Fruit fly (Drosophila melanogaster) whole organism, embryonic: Measurements from ENCODE around the gene CG9886.

Source experiments
- Adf1 ChIP-seq: fragments of 200-800 bp; sonication (Bioruptor generic); IDR thresholded peaks from 2 replicates; pipeline ENCODE4 v1.3.6; 2022; ENCODE audit warnings: missing biosample characterization, missing genetic modification characterization
- Atf3 ChIP-seq: fragments of 200-800 bp; sonication (Bioruptor generic); optimal IDR thresholded peaks from 3 replicates; lab custom pipeline; 2016; ENCODE audit warnings: missing biosample characterization, missing genetic modification characterization
- Bteb2 ChIP-seq: fragments of 200-800 bp; sonication (Bioruptor generic); optimal IDR thresholded peaks from 2 replicates; lab custom pipeline; 2016; ENCODE audit warnings: missing biosample characterization, missing genetic modification characterization
- CG10267 ChIP-seq: fragments of 200-800 bp; sonication (Bioruptor generic); optimal IDR thresholded peaks from 2 replicates; lab custom pipeline; 2018; ENCODE audit warnings: missing biosample characterization, mild to moderate bottlenecking, missing genetic modification characterization, moderate library complexity
- CG10366 ChIP-seq: fragments of 200-800 bp; sonication (Bioruptor generic); IDR thresholded peaks from 2 replicates; pipeline ENCODE4 v1.3.6; 2022; ENCODE audit warnings: missing biosample characterization, missing genetic modification characterization
- CG10959 ChIP-seq: fragments of 200-800 bp; sonication (Bioruptor generic); IDR thresholded peaks from 2 replicates; pipeline ENCODE4 v1.3.6; 2022; ENCODE audit warnings: missing biosample characterization, missing genetic modification characterization
- CG14710 ChIP-seq: fragments of 200-800 bp; sonication (Bioruptor generic); optimal IDR thresholded peaks from 3 replicates; lab custom pipeline; 2019; ENCODE audit warnings: missing biosample characterization, mild to moderate bottlenecking, missing genetic modification characterization, moderate library complexity
- CG16813 ChIP-seq: fragments of 200-800 bp; sonication (Bioruptor generic); IDR thresholded peaks from 3 replicates; pipeline ENCODE4 v1.3.6; 2022; ENCODE audit warnings: missing biosample characterization, missing genetic modification characterization; ENCODE audit not compliant: partially characterized antibody
- CG16815 ChIP-seq: fragments of 200-800 bp; sonication (Bioruptor generic); optimal IDR thresholded peaks from 3 replicates; lab custom pipeline; 2017; ENCODE audit warnings: missing biosample characterization, mild to moderate bottlenecking, missing genetic modification characterization
- CG17612 ChIP-seq: fragments of 200-800 bp; sonication (Bioruptor generic); IDR thresholded peaks from 2 replicates; pipeline ENCODE4 v1.3.6; 2022; ENCODE audit warnings: missing biosample characterization, missing genetic modification characterization
- CG1792 ChIP-seq: fragments of 200-800 bp; sonication (Bioruptor generic); optimal IDR thresholded peaks from 2 replicates; lab custom pipeline; 2016; ENCODE audit warnings: missing biosample characterization, missing genetic modification characterization
- CG18764 ChIP-seq: fragments of 200-800 bp; sonication (Bioruptor generic); optimal IDR thresholded peaks from 3 replicates; lab custom pipeline; 2016; ENCODE audit warnings: missing biosample characterization, missing genetic modification characterization
- CG2129 ChIP-seq: fragments of 200-800 bp; sonication (Bioruptor generic); IDR thresholded peaks from 2 replicates; pipeline ENCODE4 v1.3.6; 2022; ENCODE audit warnings: missing biosample characterization, missing genetic modification characterization; ENCODE audit not compliant: partially characterized antibody
- CG31365 ChIP-seq: fragments of 200-800 bp; sonication (Bioruptor generic); optimal IDR thresholded peaks from 2 replicates; lab custom pipeline; 2018; ENCODE audit warnings: missing biosample characterization, mild to moderate bottlenecking, missing genetic modification characterization
- CG32772 ChIP-seq: fragments of 200-800 bp; sonication (Bioruptor generic); IDR thresholded peaks from 2 replicates; pipeline ENCODE4 v1.3.6; 2022; ENCODE audit warnings: missing biosample characterization, missing genetic modification characterization
- CG3847 ChIP-seq: fragments of 200-800 bp; sonication (Bioruptor generic); IDR thresholded peaks from 2 replicates; pipeline ENCODE4 v1.3.6; 2022; ENCODE audit warnings: missing biosample characterization, missing genetic modification characterization
- CG4328 ChIP-seq: fragments of 200-800 bp; sonication (Bioruptor generic); optimal IDR thresholded peaks from 3 replicates; lab custom pipeline; 2017; ENCODE audit warnings: missing biosample characterization, missing genetic modification reagents, missing genetic modification characterization
- CG6254 ChIP-seq: fragments of 200-800 bp; sonication (Bioruptor generic); optimal IDR thresholded peaks from 3 replicates; lab custom pipeline; 2017; ENCODE audit warnings: mild to moderate bottlenecking, missing biosample characterization, missing genetic modification reagents, missing genetic modification characterization
- CG7745 ChIP-seq: fragments of 200-800 bp; sonication (Bioruptor generic); optimal IDR thresholded peaks from 2 replicates; lab custom pipeline; 2018; ENCODE audit warnings: missing biosample characterization, mild to moderate bottlenecking, missing genetic modification characterization, moderate library complexity
- CG8765 ChIP-seq: fragments of 200-800 bp; sonication (Bioruptor generic); IDR thresholded peaks from 2 replicates; pipeline ENCODE4 v1.3.6; 2022; ENCODE audit warnings: missing biosample characterization, missing genetic modification characterization
- CG8924 ChIP-seq: fragments of 200-800 bp; optimal IDR thresholded peaks from 3 replicates; lab custom pipeline; 2019; ENCODE audit warnings: missing biosample characterization, mild to moderate bottlenecking, missing genetic modification characterization, moderate library complexity
- CG9609 ChIP-seq: fragments of 200-800 bp; sonication (Bioruptor generic); optimal IDR thresholded peaks from 3 replicates; lab custom pipeline; 2016; ENCODE audit warnings: missing biosample characterization, missing genetic modification characterization
- Dbx ChIP-seq: fragments of 200-800 bp; sonication (Bioruptor generic); IDR thresholded peaks from 3 replicates; pipeline ENCODE4 v1.3.6; 2022; ENCODE audit warnings: missing biosample characterization, missing genetic modification characterization
- Fer1 ChIP-seq: fragments of 200-800 bp; sonication (Bioruptor generic); optimal IDR thresholded peaks from 2 replicates; lab custom pipeline; 2017; ENCODE audit warnings: missing biosample characterization, mild to moderate bottlenecking, missing genetic modification characterization
- Hey ChIP-seq: fragments of 200-800 bp; sonication (Bioruptor generic); optimal IDR thresholded peaks from 3 replicates; lab custom pipeline; 2018; ENCODE audit warnings: missing biosample characterization, mild to moderate bottlenecking, missing genetic modification characterization
- Kr ChIP-seq: fragments of 200-800 bp; sonication (Bioruptor generic); optimal IDR thresholded peaks from 2 replicates; lab custom pipeline; 2017; ENCODE audit warnings: missing biosample characterization, mild to moderate bottlenecking, missing genetic modification characterization
- Neu2 ChIP-seq: fragments of 200-800 bp; sonication (Bioruptor generic); optimal IDR thresholded peaks from 3 replicates; lab custom pipeline; 2016; ENCODE audit warnings: missing biosample characterization, missing genetic modification characterization, borderline replicate concordance
- Nf-YB ChIP-seq: fragments of 200-800 bp; sonication (Bioruptor generic); optimal IDR thresholded peaks from 3 replicates; lab custom pipeline; 2019; ENCODE audit warnings: missing biosample characterization, mild to moderate bottlenecking, missing genetic modification characterization, moderate library complexity
- Poxn ChIP-seq: fragments of 200-800 bp; sonication (Bioruptor generic); IDR thresholded peaks from 2 replicates; pipeline ENCODE4 v1.3.6; 2022; ENCODE audit warnings: missing biosample characterization, missing genetic modification characterization
- Sry-β ChIP-seq: fragments of 200-800 bp; sonication (Bioruptor generic); optimal IDR thresholded peaks from 2 replicates; lab custom pipeline; 2018; ENCODE audit warnings: missing biosample characterization, mild to moderate bottlenecking, missing genetic modification characterization, moderate library complexity
- Sry-δ ChIP-seq: fragments of 200-800 bp; sonication (Bioruptor generic); optimal IDR thresholded peaks from 2 replicates; lab custom pipeline; 2016; ENCODE audit warnings: missing biosample characterization, missing genetic modification characterization
- Trl ChIP-seq, 3 experiments: fragments of >200 bp in 2 of 3; fragments of 200-800 bp in 1 of 3; sonication (Bioruptor generic) in 1 of 3; optimal IDR thresholded peaks; 2 replicates in 1 of 3; 3 replicates in 2 of 3; lab custom pipeline; 2016 to 2017; ENCODE audit warnings: missing biosample characterization in 1 of 3, missing genetic modification characterization in 1 of 3
- ap ChIP-seq: fragments of 200-800 bp; sonication (Bioruptor generic); IDR thresholded peaks from 2 replicates; pipeline ENCODE4 v1.3.6; 2022; ENCODE audit warnings: missing biosample characterization, missing genetic modification characterization
- ato ChIP-seq: fragments of 200-800 bp; sonication (Bioruptor generic); IDR thresholded peaks from 2 replicates; pipeline ENCODE4 v1.3.6; 2022; ENCODE audit warnings: missing biosample characterization, missing genetic modification characterization; ENCODE audit not compliant: partially characterized antibody
- corto ChIP-seq: fragments of 200-800 bp; sonication (Bioruptor generic); optimal IDR thresholded peaks from 2 replicates; lab custom pipeline; 2016; ENCODE audit warnings: missing biosample characterization, mild to moderate bottlenecking, missing genetic modification characterization, moderate library complexity
- dan ChIP-seq: fragments of 200-800 bp; sonication (Bioruptor generic); IDR thresholded peaks from 2 replicates; pipeline ENCODE4 v1.3.6; 2022; ENCODE audit warnings: missing biosample characterization, missing genetic modification characterization
- disco-r ChIP-seq: fragments of 200-800 bp; sonication (Bioruptor generic); optimal IDR thresholded peaks from 2 replicates; lab custom pipeline; 2016; ENCODE audit warnings: missing biosample characterization, missing genetic modification characterization
- dm ChIP-seq: fragments of 200-800 bp; sonication (Bioruptor generic); optimal IDR thresholded peaks from 3 replicates; lab custom pipeline; 2016; ENCODE audit warnings: missing biosample characterization, missing genetic modification characterization
- fru ChIP-seq: fragments of >200 bp; optimal IDR thresholded peaks from 2 replicates; lab custom pipeline; 2017
- gfzf ChIP-seq: fragments of 200-800 bp; sonication (Bioruptor generic); optimal IDR thresholded peaks from 2 replicates; lab custom pipeline; 2016; ENCODE audit warnings: missing biosample characterization, mild to moderate bottlenecking, missing genetic modification characterization, moderate library complexity
- ind ChIP-seq: fragments of 200-800 bp; sonication (Bioruptor generic); optimal IDR thresholded peaks from 3 replicates; lab custom pipeline; 2016; ENCODE audit warnings: missing biosample characterization, missing genetic modification characterization
- lbe ChIP-seq: fragments of 200-800 bp; sonication (Bioruptor generic); optimal IDR thresholded peaks from 2 replicates; lab custom pipeline; 2016; ENCODE audit warnings: missing biosample characterization, mild to moderate bottlenecking, missing genetic modification characterization
- lola ChIP-seq, 3 experiments: fragments of >200 bp in 2 of 3; fragments of 200-800 bp in 1 of 3; sonication (Bioruptor generic) in 1 of 3; optimal IDR thresholded peaks; 2 replicates each; lab custom pipeline; 2017 to 2019; ENCODE audit warnings: missing biosample characterization in 3 of 3, missing genetic modification characterization in 3 of 3, mild to moderate bottlenecking in 1 of 3, moderate library complexity in 1 of 3
- lov ChIP-seq, 2 experiments: fragments of 200-800 bp in 1 of 2; fragments of >200 bp in 1 of 2; sonication (Bioruptor generic) in 1 of 2; IDR thresholded peaks in 1 of 2; optimal IDR thresholded peaks in 1 of 2; 2 replicates in 1 of 2; 3 replicates in 1 of 2; pipeline versions ENCODE4 v1.3.6 to Lab custom; 2017 to 2022; ENCODE audit warnings: missing biosample characterization in 1 of 2, missing genetic modification characterization in 1 of 2
- sisA ChIP-seq: fragments of 200-800 bp; sonication (Bioruptor generic); IDR thresholded peaks from 2 replicates; pipeline ENCODE4 v1.3.6; 2022; ENCODE audit warnings: missing biosample characterization, missing genetic modification characterization
- sna ChIP-seq: fragments of 200-800 bp; sonication (Bioruptor generic); IDR thresholded peaks from 2 replicates; pipeline ENCODE4 v1.3.6; 2022; ENCODE audit warnings: missing biosample characterization, missing genetic modification characterization; ENCODE audit not compliant: partially characterized antibody
- sug ChIP-seq: fragments of 200-800 bp; optimal IDR thresholded peaks from 2 replicates; lab custom pipeline; 2019; ENCODE audit warnings: missing biosample characterization, mild to moderate bottlenecking, missing genetic modification characterization, moderate library complexity
- trh ChIP-seq: fragments of 200-800 bp; sonication (Bioruptor generic); optimal IDR thresholded peaks from 2 replicates; lab custom pipeline; 2016; ENCODE audit warnings: missing biosample characterization, missing genetic modification characterization
- vvl ChIP-seq: fragments of 200-800 bp; sonication (Bioruptor generic); IDR thresholded peaks from 2 replicates; pipeline ENCODE4 v1.3.6; 2022; ENCODE audit warnings: missing biosample characterization, missing genetic modification characterization
- wdn ChIP-seq: fragments of 200-800 bp; sonication (Bioruptor generic); IDR thresholded peaks from 2 replicates; pipeline ENCODE4 v1.3.6; 2022; ENCODE audit warnings: missing biosample characterization, missing genetic modification characterization

CG9886 gene

dm6 chr2L:2420490-2420889 is at the start of gene CG9886 (continued):
- TF ChIP-seq disco-r (GFP tag; lab: Kevin White, UChicago), result no peak
- TF ChIP-seq CG17612 (GFP tag; lab: Robert Waterston, UW), result no peak
- TF ChIP-seq Bteb2 (GFP tag; lab: Kevin White, UChicago), result peak; percentile 34
- TF ChIP-seq Trl (optimal IDR thresholded peaks at IDR 0.05; lab: Kevin White, UChicago), result no peak
- no peak for TF ChIP-seq Trl (GFP tag; optimal IDR thresholded peaks at IDR 0.05; lab: Kevin White, UChicago)
- no peak for TF ChIP-seq sisA (GFP tag; lab: Robert Waterston, UW)
- no peak for TF ChIP-seq CG1792 (GFP tag; lab: Kevin White, UChicago)
- TF ChIP-seq dm (GFP tag; lab: Kevin White, UChicago), result no peak
- TF ChIP-seq Atf3 (GFP tag; lab: Kevin White, UChicago), result no peak
- TF ChIP-seq CG18764 (GFP tag; lab: Kevin White, UChicago), result peak; percentile 18
- no peak for TF ChIP-seq Kr (GFP tag; lab: Kevin White, UChicago)
- TF ChIP-seq CG3847 (GFP tag; lab: Robert Waterston, UW), result peak; percentile 36; the same call in 1 of the 2 replicates
- no peak for TF ChIP-seq CG7745 (tag; lab: Kevin White, UChicago)
- no peak for TF ChIP-seq sna (GFP tag; lab: Robert Waterston, UW)
- TF ChIP-seq ato (GFP tag; lab: Robert Waterston, UW), result no peak
- TF ChIP-seq corto (GFP tag; lab: Kevin White, UChicago), result no peak
- no peak for TF ChIP-seq CG32772 (GFP tag; lab: Robert Waterston, UW)
- TF ChIP-seq trh, result no peak
- TF ChIP-seq CG8765, result no peak
- 0 out of 3 replicates have a peak, but pooled peaks have one; percentile 34 for TF ChIP-seq Dbx (GFP tag; lab: Robert Waterston, UW)
- TF ChIP-seq Sry-δ (GFP tag; lab: Kevin White, UChicago), result no peak
- no peak for TF ChIP-seq Neu2
- no peak for TF ChIP-seq CG4328
- 0 out of 2 replicates have a peak, but pooled peaks have one; percentile 22 for TF ChIP-seq ap (GFP tag; lab: Robert Waterston, UW)
- TF ChIP-seq Fer1 (GFP tag; lab: Kevin White, UChicago), result peak; percentile 77
- TF ChIP-seq Sry-β (GFP tag; lab: Kevin White, UChicago), result no peak
- peak; percentile 49 for TF ChIP-seq Nf-YB
- TF ChIP-seq CG8924 (tag; lab: Kevin White, UChicago), result peak; percentile 70
- TF ChIP-seq dan (GFP tag; lab: Robert Waterston, UW), result no peak
- TF ChIP-seq lbe (GFP tag; lab: Kevin White, UChicago), result no peak
- no peak for TF ChIP-seq fru
- no peak for TF ChIP-seq sug (tag; lab: Kevin White, UChicago)
- TF ChIP-seq CG10959 (GFP tag; lab: Robert Waterston, UW), result 0 out of 2 replicates have a peak, but pooled peaks have one; percentile 16
- 0 out of 2 replicates have a peak, but pooled peaks have one; percentile 27 for TF ChIP-seq wdn
- peak; percentile 10 for TF ChIP-seq CG6254 (GFP tag; lab: Kevin White, UChicago)
- no peak for TF ChIP-seq Poxn
- peak; percentile 60 for TF ChIP-seq gfzf (GFP tag; lab: Kevin White, UChicago)
- TF ChIP-seq vvl (GFP tag; lab: Robert Waterston, UW), result peak; percentile 77
- no peak for TF ChIP-seq lola (GFP tag; optimal IDR thresholded peaks at IDR 0.05; lab: Kevin White, UChicago)
- peak; percentile 77 for TF ChIP-seq CG14710
- TF ChIP-seq CG9609 (GFP tag; lab: Kevin White, UChicago), result no peak
- no peak for TF ChIP-seq lov (optimal IDR thresholded peaks at IDR 0.05; lab: Kevin White, UChicago)
- no peak for TF ChIP-seq lov (GFP tag; IDR thresholded peaks at IDR 0.05; lab: Robert Waterston, UW)
- TF ChIP-seq CG31365, result no peak
- TF ChIP-seq CG10366, result peak; percentile 50
- TF ChIP-seq CG2129 (GFP tag; lab: Robert Waterston, UW), result no peak
- no peak for TF ChIP-seq Hey (tag; lab: Kevin White, UChicago)
- TF ChIP-seq CG16815, result peak; percentile 20
- TF ChIP-seq CG16813 (GFP tag; lab: Robert Waterston, UW), result no peak
- peak; percentile 49 for TF ChIP-seq ind
- peak; percentile 73 for TF ChIP-seq CG10267 (tag; lab: Kevin White, UChicago)
- TF ChIP-seq Adf1 (GFP tag; lab: Robert Waterston, UW), result peak; percentile 15; the same call in 1 of the 2 replicates
